Fruit fly (Drosophila melanogaster) whole organism, embryonic: ENCODE results near the gene Fer2LCH.

Experiments used
- Abd-B ChIP-seq: fragments of 200-800 bp; sonication (Bioruptor generic); optimal IDR thresholded peaks from 2 replicates; lab custom pipeline; 2018; ENCODE audit warnings: missing biosample characterization, mild to moderate bottlenecking, missing genetic modification characterization, moderate library complexity
- CG10959 ChIP-seq: fragments of 200-800 bp; sonication (Bioruptor generic); IDR thresholded peaks from 2 replicates; pipeline ENCODE4 v1.3.6; 2022; ENCODE audit warnings: missing biosample characterization, missing genetic modification characterization
- CG11093 ChIP-seq: fragments of 200-800 bp; sonication (Bioruptor generic); IDR thresholded peaks from 3 replicates; pipeline ENCODE4 v1.3.6; 2022; ENCODE audit warnings: missing biosample characterization, missing genetic modification characterization
- CG11456 ChIP-seq: fragments of 200-800 bp; sonication (Bioruptor generic); IDR thresholded peaks from 3 replicates; pipeline ENCODE4 v1.3.6; 2022; ENCODE audit warnings: missing biosample characterization, missing genetic modification characterization
- CG11696 ChIP-seq: fragments of 200-800 bp; sonication (Bioruptor generic); IDR thresholded peaks from 2 replicates; pipeline ENCODE4 v1.3.6; 2022; ENCODE audit warnings: missing biosample characterization, missing genetic modification characterization
- CG1647 ChIP-seq: fragments of 200-800 bp; sonication (Bioruptor generic); optimal IDR thresholded peaks from 3 replicates; lab custom pipeline; 2016; ENCODE audit warnings: missing biosample characterization, missing genetic modification characterization
- CG18262 ChIP-seq: fragments of 200-800 bp; optimal IDR thresholded peaks from 3 replicates; lab custom pipeline; 2019; ENCODE audit warnings: missing biosample characterization, mild to moderate bottlenecking, missing genetic modification characterization, moderate library complexity
- CG18599 ChIP-seq: fragments of 200-800 bp; sonication (Bioruptor generic); optimal IDR thresholded peaks from 3 replicates; lab custom pipeline; 2017; ENCODE audit warnings: missing biosample characterization, missing genetic modification characterization, mild to moderate bottlenecking, moderate library complexity, missing genetic modification reagents
- CG18619 ChIP-seq: fragments of 200-800 bp; sonication (Bioruptor generic); optimal IDR thresholded peaks from 3 replicates; lab custom pipeline; 2017; ENCODE audit warnings: missing biosample characterization, mild to moderate bottlenecking, missing genetic modification characterization
- CG2875 ChIP-seq: fragments of 200-800 bp; sonication (Bioruptor generic); optimal IDR thresholded peaks from 2 replicates; lab custom pipeline; 2017; ENCODE audit warnings: missing biosample characterization, mild to moderate bottlenecking, missing genetic modification characterization, missing genetic modification reagents
- CG32767 ChIP-seq: fragments of 200-800 bp; sonication (Bioruptor generic); IDR thresholded peaks from 2 replicates; pipeline ENCODE4 v1.3.6; 2022; ENCODE audit warnings: missing biosample characterization, missing genetic modification characterization
- CG33213 ChIP-seq: fragments of 200-800 bp; sonication (Bioruptor generic); optimal IDR thresholded peaks from 3 replicates; lab custom pipeline; 2016; ENCODE audit warnings: missing biosample characterization, missing genetic modification characterization
- CG4282 ChIP-seq: fragments of 200-800 bp; sonication (Bioruptor generic); optimal IDR thresholded peaks from 2 replicates; lab custom pipeline; 2016; ENCODE audit warnings: missing biosample characterization, missing genetic modification characterization
- CG4730 ChIP-seq: fragments of 200-800 bp; sonication (Bioruptor generic); IDR thresholded peaks from 2 replicates; pipeline ENCODE4 v1.3.6; 2022; ENCODE audit warnings: missing biosample characterization, missing genetic modification characterization
- CG6254 ChIP-seq: fragments of 200-800 bp; sonication (Bioruptor generic); optimal IDR thresholded peaks from 3 replicates; lab custom pipeline; 2017; ENCODE audit warnings: mild to moderate bottlenecking, missing biosample characterization, missing genetic modification reagents, missing genetic modification characterization
- CG7556 ChIP-seq: fragments of 200-800 bp; sonication (Bioruptor generic); optimal IDR thresholded peaks from 2 replicates; lab custom pipeline; 2017; ENCODE audit warnings: missing biosample characterization, mild to moderate bottlenecking, missing genetic modification characterization
- CG7839 ChIP-seq: fragments of 200-800 bp; sonication (Bioruptor generic); optimal IDR thresholded peaks from 3 replicates; lab custom pipeline; 2018; ENCODE audit warnings: missing biosample characterization, mild to moderate bottlenecking, missing genetic modification characterization, moderate library complexity
- CG7928 ChIP-seq: fragments of 200-800 bp; sonication (Bioruptor generic); optimal IDR thresholded peaks from 2 replicates; lab custom pipeline; 2017; ENCODE audit warnings: missing biosample characterization, mild to moderate bottlenecking, missing genetic modification characterization
- CG9609 ChIP-seq: fragments of 200-800 bp; sonication (Bioruptor generic); optimal IDR thresholded peaks from 3 replicates; lab custom pipeline; 2016; ENCODE audit warnings: missing biosample characterization, missing genetic modification characterization
- CkIIα-i1 ChIP-seq: fragments of 200-800 bp; sonication (Bioruptor generic); IDR thresholded peaks from 2 replicates; pipeline ENCODE4 v1.3.6; 2022; ENCODE audit warnings: missing biosample characterization, missing genetic modification characterization
- Dip3 ChIP-seq: fragments of 200-800 bp; sonication (Bioruptor generic); optimal IDR thresholded peaks from 3 replicates; lab custom pipeline; 2016; ENCODE audit warnings: missing biosample characterization, missing genetic modification characterization
- GATAe ChIP-seq: fragments of 200-800 bp; sonication (Bioruptor generic); conservative IDR thresholded peaks from 2 replicates; pipeline ENCODE4 v1.3.6; 2022; ENCODE audit warnings: missing biosample characterization, missing genetic modification characterization
- MESR4 ChIP-seq: fragments of 200-800 bp; sonication (Bioruptor generic); optimal IDR thresholded peaks from 2 replicates; lab custom pipeline; 2018; ENCODE audit warnings: missing biosample characterization, mild to moderate bottlenecking, missing genetic modification characterization, moderate library complexity
- Nf-YA ChIP-seq: fragments of 200-800 bp; sonication (Bioruptor generic); IDR thresholded peaks from 2 replicates; pipeline ENCODE4 v1.3.6; 2022; ENCODE audit warnings: missing biosample characterization, missing genetic modification characterization
- Nf-YB ChIP-seq: fragments of 200-800 bp; sonication (Bioruptor generic); optimal IDR thresholded peaks from 3 replicates; lab custom pipeline; 2019; ENCODE audit warnings: missing biosample characterization, mild to moderate bottlenecking, missing genetic modification characterization, moderate library complexity
- Usf ChIP-seq: fragments of 200-800 bp; sonication (Bioruptor generic); optimal IDR thresholded peaks from 2 replicates; lab custom pipeline; 2017; ENCODE audit warnings: missing genotype, missing biosample characterization, missing genetic modification characterization
- aop ChIP-seq: fragments of 200-800 bp; sonication (Bioruptor generic); IDR thresholded peaks from 2 replicates; pipeline ENCODE4 v1.3.6; 2022; ENCODE audit warnings: missing biosample characterization, missing genetic modification characterization
- bigmax ChIP-seq: fragments of 200-800 bp; sonication (Bioruptor generic); optimal IDR thresholded peaks from 2 replicates; lab custom pipeline; 2018; ENCODE audit warnings: missing biosample characterization, mild to moderate bottlenecking, missing genetic modification characterization
- bsh ChIP-seq, 2 experiments: fragments of 200-800 bp; sonication (Bioruptor generic); optimal IDR thresholded peaks; 2 replicates each; lab custom pipeline; 2017 to 2018; ENCODE audit warnings: mild to moderate bottlenecking in 2 of 2, missing biosample characterization in 2 of 2, missing genetic modification characterization in 2 of 2, moderate library complexity in 1 of 2
- chm ChIP-seq: fragments of 200-800 bp; sonication (Bioruptor generic); IDR thresholded peaks from 2 replicates; pipeline ENCODE4 v1.3.6; 2022; ENCODE audit warnings: missing biosample characterization, missing genetic modification characterization
- crol ChIP-seq: fragments of 200-800 bp; sonication (Bioruptor generic); IDR thresholded peaks from 2 replicates; pipeline ENCODE4 v1.3.6; 2022; ENCODE audit warnings: missing biosample characterization, missing genetic modification characterization
- danr ChIP-seq: fragments of 200-800 bp; sonication (Bioruptor generic); IDR thresholded peaks from 2 replicates; pipeline ENCODE4 v1.3.6; 2022; ENCODE audit warnings: missing biosample characterization, missing genetic modification characterization
- disco-r ChIP-seq: fragments of 200-800 bp; sonication (Bioruptor generic); optimal IDR thresholded peaks from 2 replicates; lab custom pipeline; 2016; ENCODE audit warnings: missing biosample characterization, missing genetic modification characterization
- ems ChIP-seq: fragments of 200-800 bp; sonication (Bioruptor generic); optimal IDR thresholded peaks from 3 replicates; lab custom pipeline; 2016; ENCODE audit warnings: missing biosample characterization, missing genetic modification characterization
- fd96Cb ChIP-seq: fragments of 200-800 bp; sonication (Bioruptor generic); optimal IDR thresholded peaks from 2 replicates; lab custom pipeline; 2018; ENCODE audit warnings: missing biosample characterization, mild to moderate bottlenecking, missing genetic modification characterization, moderate library complexity
- fru ChIP-seq: fragments of >200 bp; optimal IDR thresholded peaks from 2 replicates; lab custom pipeline; 2017
- kah ChIP-seq: fragments of 200-800 bp; sonication (Bioruptor generic); optimal IDR thresholded peaks from 2 replicates; lab custom pipeline; 2018; ENCODE audit warnings: missing biosample characterization, mild to moderate bottlenecking, missing genetic modification characterization
- knrl ChIP-seq: fragments of 200-800 bp; sonication (Bioruptor generic); IDR thresholded peaks from 3 replicates; pipeline ENCODE4 v1.3.6; 2022; ENCODE audit warnings: missing biosample characterization, missing genetic modification characterization; ENCODE audit not compliant: partially characterized antibody
- lilli ChIP-seq: fragments of 200-800 bp; sonication (Bioruptor generic); optimal IDR thresholded peaks from 3 replicates; lab custom pipeline; 2016; ENCODE audit warnings: missing biosample characterization, missing genetic modification characterization
- lov ChIP-seq, 2 experiments: fragments of 200-800 bp in 1 of 2; fragments of >200 bp in 1 of 2; sonication (Bioruptor generic) in 1 of 2; IDR thresholded peaks in 1 of 2; optimal IDR thresholded peaks in 1 of 2; 2 replicates in 1 of 2; 3 replicates in 1 of 2; pipeline versions ENCODE4 v1.3.6 to Lab custom; 2017 to 2022; ENCODE audit warnings: missing biosample characterization in 1 of 2, missing genetic modification characterization in 1 of 2
- luna ChIP-seq: fragments of 200-800 bp; sonication (Bioruptor generic); optimal IDR thresholded peaks from 2 replicates; lab custom pipeline; 2016; ENCODE audit warnings: missing biosample characterization, missing genetic modification characterization
- nerfin-2 ChIP-seq: fragments of 200-800 bp; sonication (Bioruptor generic); IDR thresholded peaks from 2 replicates; pipeline ENCODE4 v1.3.6; 2022; ENCODE audit warnings: missing biosample characterization, missing genetic modification characterization; ENCODE audit not compliant: partially characterized antibody
- p53 ChIP-seq: fragments of 200-800 bp; sonication (Bioruptor generic); optimal IDR thresholded peaks from 2 replicates; lab custom pipeline; 2016; ENCODE audit warnings: missing biosample characterization, missing genetic modification characterization
- psq ChIP-seq: fragments of 200-800 bp; sonication (Bioruptor generic); optimal IDR thresholded peaks from 2 replicates; lab custom pipeline; 2017; ENCODE audit warnings: missing biosample characterization, missing genetic modification characterization
- pzg ChIP-seq: fragments of 200-800 bp; sonication (Bioruptor generic); optimal IDR thresholded peaks from 3 replicates; lab custom pipeline; 2018; ENCODE audit warnings: missing biosample characterization, mild to moderate bottlenecking, missing genetic modification characterization, moderate library complexity
- repo ChIP-seq: fragments of 200-800 bp; sonication (Bioruptor generic); optimal IDR thresholded peaks from 2 replicates; lab custom pipeline; 2016; ENCODE audit warnings: missing biosample characterization, missing genetic modification characterization
- shn ChIP-seq: fragments of 200-800 bp; sonication (Bioruptor generic); optimal IDR thresholded peaks from 3 replicates; lab custom pipeline; 2016; ENCODE audit warnings: missing biosample characterization, missing genetic modification characterization
- sisA ChIP-seq: fragments of 200-800 bp; sonication (Bioruptor generic); IDR thresholded peaks from 2 replicates; pipeline ENCODE4 v1.3.6; 2022; ENCODE audit warnings: missing biosample characterization, missing genetic modification characterization
- slp2 ChIP-seq: fragments of 200-800 bp; sonication (Bioruptor generic); optimal IDR thresholded peaks from 2 replicates; lab custom pipeline; 2016; ENCODE audit warnings: missing biosample characterization, missing genetic modification characterization
- twi ChIP-seq: fragments of 200-800 bp; optimal IDR thresholded peaks from 2 replicates; lab custom pipeline; 2019; ENCODE audit warnings: missing biosample characterization, mild to moderate bottlenecking, missing genetic modification characterization, moderate library complexity
- vfl ChIP-seq: fragments of 200-800 bp; sonication (Bioruptor generic); optimal IDR thresholded peaks from 2 replicates; lab custom pipeline; 2016; ENCODE audit warnings: missing biosample characterization, missing genetic modification characterization

Gene Fer2LCH

DNA sequence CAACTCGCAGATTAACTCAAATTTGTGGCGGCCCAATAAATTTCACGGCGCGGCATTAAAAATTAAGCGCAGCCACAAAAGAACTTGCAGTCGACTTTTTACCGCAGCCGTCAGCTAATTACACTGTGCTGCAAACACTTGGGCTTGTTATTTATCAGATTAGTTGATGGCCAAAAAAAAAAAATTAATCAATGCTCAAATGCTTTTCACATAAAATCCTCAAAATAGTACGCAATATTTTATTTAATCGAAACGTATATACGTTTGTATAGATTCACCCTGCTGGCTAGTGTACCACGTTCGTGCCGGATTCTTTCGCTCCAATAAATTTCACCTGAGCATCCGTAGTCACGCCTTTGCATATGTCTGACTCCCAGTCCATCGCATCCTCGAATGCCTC, 26.2 kb downstream of the Fer2LCH start (continued):
- TF ChIP-seq fru (lab: Kevin White, UChicago): no peak
- TF ChIP-seq Dip3 (GFP tag; lab: Kevin White, UChicago): no peak
- peak; percentile 38 for TF ChIP-seq sisA (GFP tag; lab: Robert Waterston, UW)
- TF ChIP-seq CkIIα-i1 (GFP tag; lab: Robert Waterston, UW): no peak
- TF ChIP-seq danr (GFP tag; lab: Robert Waterston, UW): 0 out of 2 replicates have a peak, but pooled peaks have one; percentile 16
- TF ChIP-seq fd96Cb (tag; lab: Kevin White, UChicago): peak; percentile 62
- TF ChIP-seq slp2: no peak
- no peak for TF ChIP-seq twi (tag; lab: Kevin White, UChicago)
- no peak for TF ChIP-seq p53 (GFP tag; lab: Kevin White, UChicago)
- TF ChIP-seq CG18599: peak; percentile 63
- no peak for TF ChIP-seq Nf-YA (GFP tag; lab: Robert Waterston, UW)
- TF ChIP-seq bigmax: no peak
- TF ChIP-seq CG18619 (GFP tag; lab: Kevin White, UChicago): peak; percentile 10
- peak; percentile 23 for TF ChIP-seq ems
- no peak for TF ChIP-seq psq
- TF ChIP-seq luna (GFP tag; lab: Kevin White, UChicago): no peak
- TF ChIP-seq CG2875 (GFP tag; lab: Kevin White, UChicago): peak; percentile 35
- no peak for TF ChIP-seq shn (GFP tag; lab: Kevin White, UChicago)
- TF ChIP-seq Nf-YB (GFP tag; lab: Kevin White, UChicago): no peak
- no peak for TF ChIP-seq vfl
- TF ChIP-seq disco-r (GFP tag; lab: Kevin White, UChicago): no peak
- TF ChIP-seq CG11093 (GFP tag; lab: Robert Waterston, UW): peak; percentile 20; the same call in 1 of the 3 replicates
- TF ChIP-seq chm (GFP tag; lab: Robert Waterston, UW): 0 out of 2 replicates have a peak, but pooled peaks have one; percentile 32
- no peak for TF ChIP-seq CG33213 (GFP tag; lab: Kevin White, UChicago)
- TF ChIP-seq repo (GFP tag; lab: Kevin White, UChicago): no peak
- peak; percentile 53 for TF ChIP-seq CG18262 (tag; lab: Kevin White, UChicago)
- peak; percentile 61; the same call in 1 of the 3 replicates for TF ChIP-seq CG11456 (GFP tag; lab: Robert Waterston, UW)
- no peak for TF ChIP-seq CG1647 (GFP tag; lab: Kevin White, UChicago)
- TF ChIP-seq lov (optimal IDR thresholded peaks at IDR 0.05; lab: Kevin White, UChicago): no peak
- 0 out of 3 replicates have a peak, but pooled peaks have one; percentile 57 for TF ChIP-seq lov (GFP tag; IDR thresholded peaks at IDR 0.05; lab: Robert Waterston, UW)
- TF ChIP-seq CG7556 (GFP tag; lab: Kevin White, UChicago): peak; percentile 40
- peak; percentile 32; the same call in 1 of the 2 replicates for TF ChIP-seq CG10959 (GFP tag; lab: Robert Waterston, UW)
- TF ChIP-seq aop: no peak
- no peak for TF ChIP-seq CG4282 (GFP tag; lab: Kevin White, UChicago)
- no peak for TF ChIP-seq CG7928 (GFP tag; lab: Kevin White, UChicago)
- TF ChIP-seq kah (GFP tag; lab: Kevin White, UChicago): peak; percentile 1
- TF ChIP-seq bsh (GFP tag; optimal IDR thresholded peaks at IDR 0.05; lab: Kevin White, UChicago): peak in 1 of 2 experiments; percentile 81
- no peak for TF ChIP-seq GATAe (GFP tag; lab: Robert Waterston, UW)
- no peak for TF ChIP-seq MESR4 (GFP tag; lab: Kevin White, UChicago)
- no peak for TF ChIP-seq lilli (GFP tag; lab: Kevin White, UChicago)
- peak; percentile 9 for TF ChIP-seq Abd-B
- TF ChIP-seq CG7839 (tag; lab: Kevin White, UChicago): peak; percentile 65
- TF ChIP-seq pzg (GFP tag; lab: Kevin White, UChicago): no peak
- TF ChIP-seq knrl (GFP tag; lab: Robert Waterston, UW): no peak
- peak; percentile 7 for TF ChIP-seq CG9609 (GFP tag; lab: Kevin White, UChicago)
- TF ChIP-seq crol (GFP tag; lab: Robert Waterston, UW): no peak
- no peak for TF ChIP-seq CG11696 (GFP tag; lab: Robert Waterston, UW)
- 0 out of 2 replicates have a peak, but pooled peaks have one; percentile 23 for TF ChIP-seq CG32767
- no peak for TF ChIP-seq Usf (GFP tag; lab: Kevin White, UChicago)
- TF ChIP-seq CG4730 (GFP tag; lab: Robert Waterston, UW): peak; percentile 18; the same call in 1 of the 2 replicates
- no peak for TF ChIP-seq nerfin-2 (GFP tag; lab: Robert Waterston, UW)
- peak; percentile 66 for TF ChIP-seq CG6254 (GFP tag; lab: Kevin White, UChicago)
